Worm (Caenorhabditis elegans): ENCODE results near the gene sru-7.

sru-7 gene

DNA sequence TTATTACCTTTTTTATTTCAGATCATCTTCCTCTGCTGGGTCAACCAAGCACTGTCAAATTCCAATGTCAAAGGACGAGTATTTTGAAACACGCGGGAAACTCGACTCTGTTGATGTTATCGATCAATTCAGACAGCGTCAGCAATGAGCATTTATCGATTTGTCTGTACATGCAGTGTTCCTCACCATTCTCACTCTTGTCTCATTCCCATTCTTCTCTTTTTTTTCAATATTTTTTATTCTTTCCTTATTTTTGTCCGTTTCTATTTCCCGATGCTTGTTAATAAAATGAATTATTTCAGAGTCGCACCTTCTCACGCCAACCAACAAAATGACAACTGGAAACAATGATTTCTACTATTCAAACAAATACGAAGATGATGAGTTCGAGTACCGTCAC lies 21.3 kb downstream of the sru-7 start, which contains the start of gene cks-1:
Gene cks-1 (plus strand): TSS at position 301 of the 400 bp plus-strand sequence.
- TF ChIP-seq C34F6.9 (tag; optimal IDR thresholded peaks at IDR 0.05): no peak
- no peak for TF ChIP-seq ceh-16 (tag; optimal IDR thresholded peaks at IDR 0.05)
- TF ChIP-seq ceh-82 (tag; optimal IDR thresholded peaks at IDR 0.05): no peak
- no peak for TF ChIP-seq nhr-77 (tag; optimal IDR thresholded peaks at IDR 0.05)
- no peak for TF ChIP-seq R02D3.7 (tag; optimal IDR thresholded peaks at IDR 0.05)
- TF ChIP-seq peb-1 (tag; optimal IDR thresholded peaks at IDR 0.05): no peak
- no peak for TF ChIP-seq nhr-21 (tag; optimal IDR thresholded peaks at IDR 0.05)
- TF ChIP-seq elt-3 (tag; optimal IDR thresholded peaks at IDR 0.05): no peak
- no peak for TF ChIP-seq sma-9 (GFP tag; optimal IDR thresholded peaks at IDR 0.05)
- TF ChIP-seq sma-9 (tag; optimal IDR thresholded peaks at IDR 0.05): no peak

DNA sequence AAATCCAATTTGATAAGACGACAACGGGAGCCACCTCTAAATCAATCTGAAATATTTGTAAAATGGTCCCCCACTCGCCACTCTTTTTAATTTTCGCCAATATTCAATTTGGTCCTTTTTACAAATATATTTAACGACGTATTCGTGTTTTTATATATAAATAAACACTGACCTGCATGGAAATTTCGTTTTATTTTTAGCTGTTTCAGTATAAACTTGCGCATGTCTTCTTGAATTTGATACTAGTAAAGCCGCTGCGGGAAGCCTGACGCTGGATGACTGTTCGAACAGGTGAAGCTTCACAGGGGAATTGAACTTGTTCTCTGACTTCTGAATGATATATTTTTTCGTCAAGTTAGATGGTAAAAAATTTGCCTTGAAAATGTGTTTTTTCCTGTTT lies 22.2 kb downstream of the sru-7 start:
- no peak for TF ChIP-seq nhr-25 (tag; optimal IDR thresholded peaks at IDR 0.05)
- no peak for TF ChIP-seq F13H6.1 (tag; optimal IDR thresholded peaks at IDR 0.05)
- no peak for TF ChIP-seq snpc-4 (tag; optimal IDR thresholded peaks at IDR 0.05)
- no peak for TF ChIP-seq elt-3 (tag; optimal IDR thresholded peaks at IDR 0.05)
- no peak for TF ChIP-seq nhr-12 (tag; optimal IDR thresholded peaks at IDR 0.05)
- TF ChIP-seq sma-9 (GFP tag; optimal IDR thresholded peaks at IDR 0.05): no peak
- no peak for TF ChIP-seq sma-9 (tag; optimal IDR thresholded peaks at IDR 0.05)
- no peak for TF ChIP-seq unc-55 (GFP tag; optimal IDR thresholded peaks at IDR 0.05)
- no peak for TF ChIP-seq gmeb-1 (tag; optimal IDR thresholded peaks at IDR 0.05)
- TF ChIP-seq nhr-129 (tag; optimal IDR thresholded peaks at IDR 0.05): no peak
- TF ChIP-seq ceh-16 (tag; optimal IDR thresholded peaks at IDR 0.05): no peak
- TF ChIP-seq unc-62 (GFP tag; optimal IDR thresholded peaks at IDR 0.05): no peak
- no peak for TF ChIP-seq unc-39 (tag; optimal IDR thresholded peaks at IDR 0.05)
- no peak for TF ChIP-seq nhr-23 (tag; optimal IDR thresholded peaks at IDR 0.05)
- TF ChIP-seq blmp-1 (tag; optimal IDR thresholded peaks at IDR 0.05; ENCODE audit: insufficient read depth): no peak
- TF ChIP-seq ama-1 (optimal IDR thresholded peaks at IDR 0.05): no peak
- TF ChIP-seq nhr-6 (tag; optimal IDR thresholded peaks at IDR 0.05): no peak
- no peak for TF ChIP-seq alr-1 (tag; optimal IDR thresholded peaks at IDR 0.05)
- no peak for TF ChIP-seq ztf-4 (tag; optimal IDR thresholded peaks at IDR 0.05)
- TF ChIP-seq dmd-4 (tag; optimal IDR thresholded peaks at IDR 0.05): no peak

DNA sequence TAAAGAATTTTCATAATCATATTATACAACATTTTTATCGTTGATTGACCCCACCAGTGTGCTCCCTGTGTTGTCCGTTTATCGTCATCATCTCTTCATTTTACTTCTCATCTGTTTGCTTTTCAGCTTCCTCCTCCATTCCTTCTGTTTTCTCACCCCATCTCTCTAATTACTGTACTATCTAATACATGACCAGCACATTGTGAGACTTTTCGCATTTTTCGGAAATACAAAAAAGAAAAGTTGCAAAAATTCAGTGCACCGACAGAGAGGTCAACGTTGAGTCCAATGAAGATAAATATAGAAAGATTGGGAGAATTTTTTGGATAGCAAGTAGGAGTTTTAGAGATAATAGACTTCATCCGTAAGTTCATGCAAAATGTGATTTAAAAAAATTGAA lies 27.6 kb downstream of the sru-7 start:
- TF ChIP-seq C34F6.9 (tag; optimal IDR thresholded peaks at IDR 0.05) (no peak), mbf-1 (tag; optimal IDR thresholded peaks at IDR 0.05) (no peak), unc-55 (GFP tag; optimal IDR thresholded peaks at IDR 0.05) (no peak), mdl-1 (tag; optimal IDR thresholded peaks at IDR 0.05) (no peak), nhr-77 (tag; optimal IDR thresholded peaks at IDR 0.05) (no peak), unc-39 (tag; optimal IDR thresholded peaks at IDR 0.05) (no peak), alr-1 (tag; optimal IDR thresholded peaks at IDR 0.05) (no peak), elt-3 (tag; optimal IDR thresholded peaks at IDR 0.05) (no peak), zag-1 (tag; optimal IDR thresholded peaks at IDR 0.05) (no peak), blmp-1 (tag; optimal IDR thresholded peaks at IDR 0.05; ENCODE audit: insufficient read depth) (no peak), nhr-23 (tag; optimal IDR thresholded peaks at IDR 0.05) (no peak), ztf-1 (GFP tag; conservative IDR thresholded peaks at IDR 0.05) (no peak), ceh-16 (tag; optimal IDR thresholded peaks at IDR 0.05) (no peak), ZK546.5 (tag; optimal IDR thresholded peaks at IDR 0.05) (no peak), egl-27 (tag; optimal IDR thresholded peaks at IDR 0.05) (no peak)

DNA sequence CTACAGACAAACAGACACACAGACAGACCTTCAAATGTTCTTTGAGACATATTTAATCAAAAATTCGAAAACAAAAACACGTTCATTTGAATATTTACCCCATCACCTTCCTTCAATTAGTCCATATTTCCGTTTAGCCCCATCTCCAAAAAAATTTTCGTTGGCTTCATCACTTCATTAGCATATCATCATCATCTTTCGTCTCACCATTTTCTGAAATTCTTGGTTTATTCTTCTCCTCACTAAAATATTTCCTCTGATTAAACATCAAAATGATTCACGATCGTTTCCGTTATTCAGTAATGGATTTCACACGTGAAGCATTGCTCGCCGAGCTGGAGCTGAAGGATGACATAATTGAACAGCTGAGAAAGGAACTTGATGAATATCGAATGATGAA lies 28.3 kb downstream of the sru-7 start, which contains the start of gene pkg-2:
Gene pkg-2 (plus strand): TSS at position 301 of the 400 bp plus-strand sequence.
- no peak for TF ChIP-seq R02D3.7 (tag; optimal IDR thresholded peaks at IDR 0.05)
- TF ChIP-seq mab-5 (tag; optimal IDR thresholded peaks at IDR 0.05): no peak
- TF ChIP-seq nhr-77 (tag; optimal IDR thresholded peaks at IDR 0.05): no peak

DNA sequence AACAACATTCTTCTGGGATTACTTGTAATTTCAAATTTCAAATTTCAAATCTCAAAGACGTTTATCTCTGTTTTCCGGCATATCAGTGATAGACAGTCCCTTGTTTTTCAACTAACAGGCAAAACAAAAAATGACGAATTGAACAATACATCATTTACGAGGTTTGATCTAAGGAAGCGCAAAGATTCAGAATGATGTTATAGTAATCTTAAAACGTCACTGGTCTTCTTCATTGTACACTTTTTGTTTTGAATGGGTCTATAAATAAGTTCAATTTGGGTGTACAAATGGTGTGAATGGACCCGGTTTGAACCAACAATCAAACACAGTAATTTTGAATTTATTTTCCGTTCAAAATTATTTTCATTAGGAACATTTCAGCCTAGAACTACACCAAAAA lies 31.6 kb downstream of the sru-7 start:
- TF ChIP-seq snpc-4 (tag; optimal IDR thresholded peaks at IDR 0.05): no peak
- TF ChIP-seq Y55F3AM.14 (GFP tag; optimal IDR thresholded peaks at IDR 0.05): no peak
- TF ChIP-seq lin-39 (tag; optimal IDR thresholded peaks at IDR 0.05): no peak
- no peak for TF ChIP-seq nhr-25 (tag; optimal IDR thresholded peaks at IDR 0.05)
- TF ChIP-seq R02D3.7 (tag; optimal IDR thresholded peaks at IDR 0.05): no peak
- no peak for TF ChIP-seq nhr-23 (tag; optimal IDR thresholded peaks at IDR 0.05)
- TF ChIP-seq ceh-16 (tag; optimal IDR thresholded peaks at IDR 0.05): no peak
- TF ChIP-seq sma-3 (GFP tag; optimal IDR thresholded peaks at IDR 0.05): no peak
- no peak for TF ChIP-seq lin-13 (GFP tag; optimal IDR thresholded peaks at IDR 0.05)
- TF ChIP-seq zag-1 (tag; optimal IDR thresholded peaks at IDR 0.05): no peak
- no peak for TF ChIP-seq ztf-1 (GFP tag; conservative IDR thresholded peaks at IDR 0.05)
- no peak for TF ChIP-seq elt-1 (tag; optimal IDR thresholded peaks at IDR 0.05)
- no peak for TF ChIP-seq lsy-2 (tag; optimal IDR thresholded peaks at IDR 0.05)
